Worm (Caenorhabditis elegans) whole organism, early embryonic: ENCODE measurements around the gene F36D3.5.

ENCODE experiments used
- F13C5.2 ChIP-seq: sonication (generic microtip); optimal IDR thresholded peaks from 2 replicates; lab custom pipeline; 2017; ENCODE audit warnings: mild to moderate bottlenecking, missing genetic modification characterization, inconsistent platforms, missing compliant biosample characterization
- ama-1 ChIP-seq: fragments of 150-350 bp; optimal IDR thresholded peaks from 2 replicates; lab custom pipeline; 2014
- ceh-36 ChIP-seq: sonication (generic microtip); optimal IDR thresholded peaks from 2 replicates; lab custom pipeline; 2016; ENCODE audit warnings: missing genetic modification characterization, inconsistent platforms, missing compliant biosample characterization
- ets-7 ChIP-seq: sonication (generic microtip); optimal IDR thresholded peaks from 2 replicates; lab custom pipeline; 2016; ENCODE audit warnings: missing genotype, missing genetic modification characterization, missing compliant biosample characterization
- flt-1 ChIP-seq: fragments of 200-800 bp; sonication (Bioruptor generic); IDR thresholded peaks from 2 replicates; pipeline ENCODE4 v1.3.6; 2022; ENCODE audit warnings: missing genetic modification characterization, missing compliant biosample characterization
- hmg-4 ChIP-seq: fragments of 200-800 bp; sonication (Bioruptor generic); optimal IDR thresholded peaks from 2 replicates; lab custom pipeline; 2018; ENCODE audit warnings: mild to moderate bottlenecking, missing genetic modification characterization, missing compliant biosample characterization
- tbx-37 ChIP-seq: fragments of 200-800 bp; sonication (Bioruptor generic); conservative IDR thresholded peaks from 2 replicates; pipeline ENCODE4 v1.3.6; 2022; ENCODE audit warnings: missing genetic modification reagents, missing genetic modification characterization, missing compliant biosample characterization
- tra-4 ChIP-seq: sonication (generic microtip); optimal IDR thresholded peaks from 2 replicates; lab custom pipeline; 2017; ENCODE audit warnings: missing genetic modification characterization, missing compliant biosample characterization

DNA sequence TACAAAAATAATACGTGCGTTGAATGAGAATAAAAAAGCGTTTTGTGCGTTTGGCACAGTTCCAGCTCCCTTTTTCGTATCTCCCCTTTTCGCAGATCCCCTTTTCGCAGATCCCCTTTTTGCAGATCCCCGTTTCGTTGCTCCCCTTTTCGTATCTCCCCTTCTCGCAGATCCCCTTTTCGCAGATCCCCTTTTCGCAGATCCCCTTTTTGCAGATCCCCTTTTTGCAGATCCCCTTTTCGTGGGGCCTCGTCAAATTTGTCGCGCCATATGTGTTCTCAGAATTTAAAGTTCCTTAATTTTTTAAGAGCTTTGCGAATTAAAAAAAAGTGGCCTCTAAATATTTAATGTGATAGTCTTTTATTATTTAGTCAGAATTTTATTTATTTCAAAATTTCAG is 37.9 kb upstream of the F36D3.5 start, which contains the start of gene Y32B12B.4:
- peak; percentile 79 for TF ChIP-seq tbx-37 (GFP tag; lab: Robert Waterston, UW)
- TF ChIP-seq ets-7: peak; percentile 2
- no peak for TF ChIP-seq tra-4
- no peak for TF ChIP-seq ama-1 (lab: Kevin White, UChicago)
- TF ChIP-seq hmg-4 (GFP tag; lab: Kevin White, UChicago): peak; percentile 49
- TF ChIP-seq F13C5.2 (tag; lab: Kevin White, UChicago): no peak
- no peak for TF ChIP-seq flt-1 (GFP tag; lab: Robert Waterston, UW)
- TF ChIP-seq ceh-36: no peak
